Worm (Caenorhabditis elegans) whole organism, late embryonic: Measurements from ENCODE around the gene C25G6.3.

Source experiments
- C08G9.2 ChIP-seq: sonication (generic microtip); optimal IDR thresholded peaks from 2 replicates; lab custom pipeline; 2016; ENCODE audit warnings: mild to moderate bottlenecking, missing genetic modification characterization, moderate library complexity, missing compliant biosample characterization
- C38D4.7 ChIP-seq: fragments of 200-800 bp; sonication (Bioruptor generic); optimal IDR thresholded peaks from 2 replicates; lab custom pipeline; 2018; ENCODE audit warnings: mild to moderate bottlenecking, missing genetic modification characterization, moderate library complexity, missing compliant biosample characterization
- F13H6.1 ChIP-seq: sonication (generic microtip); optimal IDR thresholded peaks from 2 replicates; lab custom pipeline; 2016; ENCODE audit warnings: missing genetic modification characterization, missing compliant biosample characterization
- K02D7.2 ChIP-seq: sonication (generic microtip); optimal IDR thresholded peaks from 2 replicates; lab custom pipeline; 2017; ENCODE audit warnings: mild to moderate bottlenecking, missing genetic modification characterization, missing compliant biosample characterization
- T23F11.4 ChIP-seq: fragments of 200-800 bp; sonication (Bioruptor generic); optimal IDR thresholded peaks from 2 replicates; lab custom pipeline; 2018; ENCODE audit warnings: mild to moderate bottlenecking, missing genetic modification characterization, missing compliant biosample characterization
- Y22D7AL.16 ChIP-seq: sonication (generic microtip); optimal IDR thresholded peaks from 2 replicates; lab custom pipeline; 2016; ENCODE audit warnings: missing genetic modification characterization, missing compliant biosample characterization
- ahr-1 ChIP-seq: sonication (generic microtip); optimal IDR thresholded peaks from 2 replicates; lab custom pipeline; 2016; ENCODE audit warnings: missing genetic modification characterization, missing compliant biosample characterization
- ceh-14 ChIP-seq: sonication (generic microtip); optimal IDR thresholded peaks from 2 replicates; lab custom pipeline; 2016; ENCODE audit warnings: missing genotype, missing genetic modification characterization, missing compliant biosample characterization
- ceh-19 ChIP-seq: fragments of 200-800 bp; sonication (Bioruptor generic); optimal IDR thresholded peaks from 2 replicates; lab custom pipeline; 2018; ENCODE audit warnings: mild to moderate bottlenecking, missing genetic modification characterization, missing compliant biosample characterization
- ceh-24 ChIP-seq: sonication (generic microtip); optimal IDR thresholded peaks from 2 replicates; lab custom pipeline; 2016; ENCODE audit warnings: mild to moderate bottlenecking, missing genetic modification characterization, missing compliant biosample characterization
- ceh-30 ChIP-seq: fragments of 150-350 bp; optimal IDR thresholded peaks from 2 replicates; lab custom pipeline; 2014; ENCODE audit warnings: missing biosample characterization, missing genetic modification characterization
- ceh-31 ChIP-seq: sonication (generic microtip); optimal IDR thresholded peaks from 2 replicates; lab custom pipeline; 2016; ENCODE audit warnings: missing genetic modification characterization, missing compliant biosample characterization
- ceh-45 ChIP-seq: fragments of 200-800 bp; sonication (Bioruptor generic); IDR thresholded peaks from 2 replicates; pipeline ENCODE4 v1.3.6; 2022; ENCODE audit warnings: missing genetic modification reagents, missing genetic modification characterization, missing compliant biosample characterization
- ceh-48 ChIP-seq: sonication (generic microtip); optimal IDR thresholded peaks from 2 replicates; lab custom pipeline; 2016; ENCODE audit warnings: missing genetic modification characterization, inconsistent platforms, missing compliant biosample characterization
- che-1 ChIP-seq: sonication (generic microtip); optimal IDR thresholded peaks from 2 replicates; lab custom pipeline; 2016; ENCODE audit warnings: mild to moderate bottlenecking, missing genetic modification characterization, missing compliant biosample characterization
- dve-1 ChIP-seq: sonication (generic microtip); optimal IDR thresholded peaks from 2 replicates; lab custom pipeline; 2017; ENCODE audit warnings: antibody characterized with exemption, mild to moderate bottlenecking, missing genetic modification characterization, missing compliant biosample characterization
- fkh-10 ChIP-seq: fragments of 150-350 bp; optimal IDR thresholded peaks from 2 replicates; lab custom pipeline; 2014; ENCODE audit warnings: missing biosample characterization, missing genetic modification reagents, missing genetic modification characterization
- fkh-6 ChIP-seq: sonication (generic microtip); optimal IDR thresholded peaks from 2 replicates; lab custom pipeline; 2016; ENCODE audit warnings: missing genetic modification characterization, missing compliant biosample characterization
- hlh-30 ChIP-seq: sonication (generic microtip); optimal IDR thresholded peaks from 2 replicates; lab custom pipeline; 2017; ENCODE audit warnings: antibody characterized with exemption, missing genetic modification characterization, missing compliant biosample characterization; ENCODE audit not compliant: insufficient read depth
- hlh-6 ChIP-seq: sonication (generic microtip); optimal IDR thresholded peaks from 2 replicates; lab custom pipeline; 2016; ENCODE audit warnings: missing genotype, missing genetic modification characterization, missing compliant biosample characterization
- lim-6 ChIP-seq: sonication (generic microtip); optimal IDR thresholded peaks from 2 replicates; lab custom pipeline; 2016; ENCODE audit warnings: missing genetic modification characterization, missing compliant biosample characterization
- mec-3 ChIP-seq: sonication (generic microtip); optimal IDR thresholded peaks from 2 replicates; lab custom pipeline; 2016; ENCODE audit warnings: borderline replicate concordance, missing genetic modification characterization, missing compliant biosample characterization
- nfya-1 ChIP-seq: sonication (generic microtip); optimal IDR thresholded peaks from 2 replicates; lab custom pipeline; 2017; ENCODE audit warnings: missing genetic modification characterization, mild to moderate bottlenecking, missing compliant biosample characterization, antibody characterized with exemption, moderate library complexity
- nhr-11 ChIP-seq: fragments of 150-350 bp; optimal IDR thresholded peaks from 2 replicates; lab custom pipeline; 2014; ENCODE audit warnings: missing biosample characterization, missing genetic modification characterization
- npax-4 ChIP-seq: sonication (generic microtip); optimal IDR thresholded peaks from 2 replicates; lab custom pipeline; 2016; ENCODE audit warnings: missing genetic modification characterization, missing compliant biosample characterization
- pag-3 ChIP-seq: sonication (generic microtip); optimal IDR thresholded peaks from 2 replicates; lab custom pipeline; 2016; ENCODE audit warnings: missing compliant biosample characterization, missing genetic modification characterization, borderline replicate concordance
- pha-4 ChIP-seq: fragments of 150-350 bp; optimal IDR thresholded peaks from 2 replicates; lab custom pipeline; 2018; ENCODE audit warnings: missing biosample characterization, missing genetic modification reagents, missing genetic modification characterization
- pqm-1 ChIP-seq: sonication (generic microtip); optimal IDR thresholded peaks from 2 replicates; lab custom pipeline; 2016; ENCODE audit warnings: missing genetic modification characterization, missing compliant biosample characterization
- pros-1 ChIP-seq: fragments of 150-350 bp; optimal IDR thresholded peaks from 2 replicates; lab custom pipeline; 2014; ENCODE audit warnings: missing biosample characterization, missing genetic modification reagents, missing genetic modification characterization
- sox-2 ChIP-seq: fragments of 200-800 bp; sonication (Bioruptor generic); IDR thresholded peaks from 2 replicates; pipeline ENCODE4 v1.3.6; 2022; ENCODE audit warnings: missing genetic modification reagents, missing genetic modification characterization, missing compliant biosample characterization
- ttx-3 ChIP-seq: sonication (generic microtip); optimal IDR thresholded peaks from 2 replicates; lab custom pipeline; 2016; ENCODE audit warnings: missing genetic modification reagents, missing genetic modification characterization, missing compliant biosample characterization
- unc-55 ChIP-seq: sonication (generic microtip); optimal IDR thresholded peaks from 2 replicates; lab custom pipeline; 2017; ENCODE audit warnings: missing biosample characterization, missing genetic modification reagents, missing genetic modification characterization
- unc-86 ChIP-seq: sonication (generic microtip); optimal IDR thresholded peaks from 2 replicates; lab custom pipeline; 2016; ENCODE audit warnings: missing genetic modification characterization, missing compliant biosample characterization
- zip-5 ChIP-seq: sonication (generic microtip); optimal IDR thresholded peaks from 2 replicates; lab custom pipeline; 2016; ENCODE audit warnings: missing genetic modification characterization, missing compliant biosample characterization

C25G6.3 gene

ce11 chrX:1244235-1244634 is 5.5 kb upstream of the C25G6.3 start (continued):
- no peak for TF ChIP-seq npax-4 (tag; lab: Kevin White, UChicago)
- peak; percentile 24 for TF ChIP-seq hlh-30 (tag; lab: Kevin White, UChicago)
- TF ChIP-seq, all 69 proteins: peak for 5

ce11 chrX:1242763-1243162 is 4.1 kb upstream of the C25G6.3 start:
- TF ChIP-seq unc-55 (GFP tag; lab: Kevin White, UChicago) (no peak), T23F11.4 (GFP tag; lab: Kevin White, UChicago) (no peak), ceh-24 (tag; lab: Kevin White, UChicago) (no peak)

DNA sequence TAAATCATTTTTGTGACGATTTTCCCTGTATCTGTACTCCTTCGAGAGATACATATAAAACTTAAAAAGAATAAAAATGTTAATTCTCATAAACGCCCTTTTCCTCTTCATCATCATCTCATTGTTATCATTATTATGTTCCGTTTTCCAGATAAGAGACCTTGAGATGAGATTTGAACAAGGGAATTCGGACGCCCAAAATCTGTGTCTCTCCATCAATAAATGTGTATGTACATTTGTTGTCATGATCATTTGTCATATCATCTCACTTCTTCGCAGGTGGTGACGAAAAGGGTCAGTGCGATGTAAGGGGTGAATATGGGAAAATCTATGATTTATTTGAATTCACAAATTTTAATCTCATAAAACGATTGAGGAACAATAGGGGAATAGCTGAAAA is 6.6 kb downstream of the C25G6.3 start:
- no peak for TF ChIP-seq hlh-6 (tag; lab: Kevin White, UChicago)
- no peak for TF ChIP-seq pqm-1 (tag; lab: Kevin White, UChicago)
- TF ChIP-seq dve-1 (tag; lab: Kevin White, UChicago): no peak

- TF ChIP-seq mec-3: no peak
- TF ChIP-seq ahr-1 (tag; lab: Kevin White, UChicago): no peak
- TF ChIP-seq, all 69 proteins: peak for 0
These were observed 8.0 kb downstream of the C25G6.3 start, which contains the start of gene C46H3.2 for ce11 chrX:1230658-1231057. C46H3.2 (minus strand) TSS chrX:1230758.

ce11 chrX:1223841-1224240 is 14.9 kb downstream of the C25G6.3 start:
- TF ChIP-seq ceh-30 (tag; lab: Kevin White, UChicago) (no peak), fkh-10 (GFP tag; lab: Kevin White, UChicago) (no peak), ceh-31 (tag; lab: Kevin White, UChicago) (peak; percentile 4), C38D4.7 (GFP tag; lab: Kevin White, UChicago) (peak; percentile 6), pag-3 (tag; lab: Kevin White, UChicago) (no peak), pqm-1 (tag; lab: Kevin White, UChicago) (no peak), zip-5 (no peak), fkh-6 (tag; lab: Kevin White, UChicago) (no peak), lim-6 (tag; lab: Kevin White, UChicago) (no peak), pha-4 (tag; lab: Kevin White, UChicago) (no peak), unc-55 (GFP tag; lab: Kevin White, UChicago) (peak; percentile 56), nhr-11 (no peak), F13H6.1 (tag; lab: Kevin White, UChicago) (no peak), npax-4 (tag; lab: Kevin White, UChicago) (no peak), C08G9.2 (tag; lab: Kevin White, UChicago) (no peak), K02D7.2 (tag; lab: Kevin White, UChicago) (no peak), ceh-14 (tag; lab: Kevin White, UChicago) (no peak), nfya-1 (tag; lab: Kevin White, UChicago) (peak; percentile 3), che-1 (tag; lab: Kevin White, UChicago) (no peak), ceh-24 (tag; lab: Kevin White, UChicago) (no peak), ceh-48 (tag; lab: Kevin White, UChicago) (no peak), ceh-19 (GFP tag; lab: Kevin White, UChicago) (no peak), ceh-45 (GFP tag; lab: Robert Waterston, UW) (no peak), Y22D7AL.16 (tag; lab: Kevin White, UChicago) (no peak), unc-86 (tag; lab: Kevin White, UChicago) (no peak), sox-2 (GFP tag; lab: Robert Waterston, UW) (peak; percentile 93), pros-1 (tag; lab: Kevin White, UChicago) (no peak), ttx-3 (tag; lab: Kevin White, UChicago) (no peak)
